Worm (Caenorhabditis elegans) whole organism, L4 larva: Measurements from ENCODE around the gene fnta-1.

Experiments
- F10B5.3 ChIP-seq: sonication (generic microtip); optimal IDR thresholded peaks from 2 replicates; lab custom pipeline; 2016; ENCODE audit warnings: mild to moderate bottlenecking, missing genetic modification characterization, missing compliant biosample characterization
- F37D6.2 ChIP-seq: sonication (generic microtip); optimal IDR thresholded peaks from 2 replicates; lab custom pipeline; 2016; ENCODE audit warnings: mild to moderate bottlenecking, missing genetic modification characterization, missing compliant biosample characterization
- F44E2.7 ChIP-seq: fragments of 200-800 bp; sonication (Bioruptor generic); IDR thresholded peaks from 2 replicates; pipeline ENCODE4 v2.1.2; 2022; ENCODE audit warnings: missing genetic modification characterization, missing compliant biosample characterization
- R02D3.7 ChIP-seq: fragments of 150-350 bp; sonication (generic microtip); optimal IDR thresholded peaks from 3 replicates; lab custom pipeline; 2014; ENCODE audit warnings: missing biosample characterization, missing genetic modification characterization
- T20F7.1 ChIP-seq: fragments of 200-800 bp; sonication (Bioruptor generic); optimal IDR thresholded peaks from 2 replicates; lab custom pipeline; 2018; ENCODE audit warnings: mild to moderate bottlenecking, missing genetic modification characterization, missing compliant biosample characterization
- aha-1 ChIP-seq: fragments of 150-350 bp; peaks from one replicate; lab custom pipeline; 2014; ENCODE audit warnings: missing biosample characterization, missing genetic modification characterization
- ama-1 ChIP-seq: fragments of 150-350 bp; optimal IDR thresholded peaks from 2 replicates; lab custom pipeline; 2014; ENCODE audit warnings: inconsistent platforms, mixed read lengths
- attf-4 ChIP-seq: sonication (generic microtip); optimal IDR thresholded peaks from 3 replicates; lab custom pipeline; 2017; ENCODE audit warnings: missing biosample characterization, missing genetic modification characterization
- ceh-82 ChIP-seq: sonication (generic microtip); optimal IDR thresholded peaks from 2 replicates; lab custom pipeline; 2017; ENCODE audit warnings: missing biosample characterization, missing genetic modification characterization
- cey-2 ChIP-seq: sonication (generic microtip); optimal IDR thresholded peaks from 3 replicates; lab custom pipeline; 2017; ENCODE audit warnings: missing genetic modification characterization, mild to moderate bottlenecking, missing compliant biosample characterization, antibody characterized with exemption, borderline replicate concordance; ENCODE audit not compliant: insufficient read depth
- daf-12 ChIP-seq: fragments of 150-350 bp; optimal IDR thresholded peaks from 2 replicates; lab custom pipeline; 2014; ENCODE audit warnings: missing biosample characterization, missing genetic modification reagents, missing genetic modification characterization
- daf-16 ChIP-seq, 3 experiments: sonication (generic microtip); optimal IDR thresholded peaks; 2 replicates each; lab custom pipeline; 2016 to 2017; ENCODE audit warnings: missing genetic modification characterization in 3 of 3, missing genetic modification reagents in 3 of 3, mild to moderate bottlenecking in 2 of 3, missing compliant biosample characterization in 2 of 3, missing biosample characterization in 1 of 3, moderate library complexity in 1 of 3
- dpl-1 ChIP-seq: fragments of 150-350 bp; optimal IDR thresholded peaks from 2 replicates; lab custom pipeline; 2014; ENCODE audit warnings: missing biosample characterization, missing genetic modification reagents, missing genetic modification characterization
- duxl-1 ChIP-seq: sonication (generic microtip); optimal IDR thresholded peaks from 2 replicates; lab custom pipeline; 2016; ENCODE audit warnings: mild to moderate bottlenecking, missing genetic modification characterization, moderate library complexity, missing compliant biosample characterization; ENCODE audit not compliant: poor library complexity
- dve-1 ChIP-seq: sonication (generic microtip); optimal IDR thresholded peaks from 2 replicates; lab custom pipeline; 2017; ENCODE audit warnings: antibody characterized with exemption, mild to moderate bottlenecking, missing genetic modification characterization, missing compliant biosample characterization; ENCODE audit not compliant: insufficient read depth
- egl-43 ChIP-seq: fragments of 200-800 bp; sonication (Bioruptor generic); IDR thresholded peaks from 2 replicates; pipeline ENCODE4 v1.3.6; 2022; ENCODE audit warnings: missing genetic modification reagents, missing genetic modification characterization, missing compliant biosample characterization
- gei-8 ChIP-seq: fragments of 200-800 bp; sonication (Bioruptor generic); optimal IDR thresholded peaks from 2 replicates; lab custom pipeline; 2018; ENCODE audit warnings: mild to moderate bottlenecking, missing genetic modification characterization, missing compliant biosample characterization
- hif-1 ChIP-seq, 2 experiments: sonication (generic microtip); optimal IDR thresholded peaks; 2 replicates each; lab custom pipeline; 2016 to 2017; ENCODE audit warnings: missing compliant biosample characterization in 2 of 2, missing genetic modification characterization in 2 of 2, missing genetic modification reagents in 2 of 2, missing genotype in 2 of 2, mild to moderate bottlenecking in 1 of 2
- hlh-30 ChIP-seq: sonication (generic microtip); optimal IDR thresholded peaks from 2 replicates; lab custom pipeline; 2017; ENCODE audit warnings: antibody characterized with exemption, mild to moderate bottlenecking, missing genetic modification characterization, missing compliant biosample characterization; ENCODE audit not compliant: insufficient read depth
- hmg-1.1 ChIP-seq: fragments of 200-800 bp; sonication (Bioruptor generic); IDR thresholded peaks from 2 replicates; pipeline ENCODE4 v1.3.6; 2022; ENCODE audit warnings: missing genetic modification reagents, missing genetic modification characterization, missing compliant biosample characterization
- lin-38 ChIP-seq: fragments of 200-800 bp; sonication (Bioruptor generic); IDR thresholded peaks from 2 replicates; pipeline ENCODE4 v1.3.6; 2022; ENCODE audit warnings: missing genetic modification reagents, missing genetic modification characterization, missing compliant biosample characterization
- lin-39 ChIP-seq: fragments of 150-350 bp; optimal IDR thresholded peaks from 2 replicates; lab custom pipeline; 2014; ENCODE audit warnings: missing biosample characterization, missing genetic modification reagents, missing genetic modification characterization
- lsy-2 ChIP-seq, 2 experiments: fragments of 150-350 bp in 1 of 2; sonication (generic microtip) in 1 of 2; optimal IDR thresholded peaks; 2 replicates each; lab custom pipeline; 2014 to 2017; ENCODE audit warnings: missing biosample characterization in 2 of 2, missing genetic modification characterization in 2 of 2
- mdl-1 ChIP-seq, 2 experiments: fragments of 150-350 bp in 1 of 2; sonication (generic microtip) in 1 of 2; optimal IDR thresholded peaks; 2 replicates each; lab custom pipeline; 2014 to 2017; ENCODE audit warnings: missing biosample characterization in 2 of 2, missing genetic modification characterization in 2 of 2
- mep-1 ChIP-seq: fragments of 150-350 bp; sonication (generic microtip); optimal IDR thresholded peaks from 3 replicates; lab custom pipeline; 2014; ENCODE audit warnings: missing biosample characterization, missing genetic modification characterization
- mes-2 ChIP-seq: sonication (generic microtip); optimal IDR thresholded peaks from 2 replicates; lab custom pipeline; 2016; ENCODE audit warnings: missing genotype, mild to moderate bottlenecking, missing genetic modification characterization, missing compliant biosample characterization; ENCODE audit not compliant: poor library complexity, severe bottlenecking
- nhr-111 ChIP-seq: fragments of 200-800 bp; sonication (Bioruptor generic); optimal IDR thresholded peaks from 2 replicates; lab custom pipeline; 2018; ENCODE audit warnings: mild to moderate bottlenecking, missing genetic modification characterization, missing compliant biosample characterization
- nhr-28 ChIP-seq: fragments of 150-350 bp; optimal IDR thresholded peaks from 2 replicates; lab custom pipeline; 2014; ENCODE audit warnings: missing biosample characterization, missing genetic modification characterization
- nhr-42 ChIP-seq: fragments of 200-800 bp; sonication (Bioruptor generic); IDR thresholded peaks from 2 replicates; pipeline ENCODE4 v1.3.6; 2022; ENCODE audit warnings: missing genetic modification characterization, missing compliant biosample characterization
- nhr-6 ChIP-seq: fragments of 150-350 bp; optimal IDR thresholded peaks from 2 replicates; lab custom pipeline; 2014; ENCODE audit warnings: missing biosample characterization, missing genetic modification characterization
- nhr-76 ChIP-seq: fragments of 150-350 bp; optimal IDR thresholded peaks from 2 replicates; lab custom pipeline; 2014; ENCODE audit warnings: missing biosample characterization, missing genetic modification characterization
- pha-4 ChIP-seq, 2 experiments: fragments of 150-350 bp in 1 of 2; fragments of 200-800 bp in 1 of 2; sonication (Bioruptor generic) in 1 of 2; IDR thresholded peaks in 1 of 2; optimal IDR thresholded peaks in 1 of 2; 2 replicates each; pipeline versions ENCODE4 v1.3.6 to Lab custom; 2014 to 2022; ENCODE audit warnings: missing genetic modification characterization in 2 of 2, missing genetic modification reagents in 2 of 2, missing biosample characterization in 1 of 2, missing compliant biosample characterization in 1 of 2
- php-3 ChIP-seq: fragments of 200-800 bp; sonication (Bioruptor generic); IDR thresholded peaks from 2 replicates; pipeline ENCODE4 v1.3.6; 2022; ENCODE audit warnings: missing genetic modification reagents, missing genetic modification characterization, missing compliant biosample characterization
- pqm-1 ChIP-seq: sonication (generic microtip); optimal IDR thresholded peaks from 2 replicates; lab custom pipeline; 2017; ENCODE audit warnings: missing biosample characterization, missing genetic modification characterization
- rbr-2 ChIP-seq: sonication (generic microtip); optimal IDR thresholded peaks from 2 replicates; lab custom pipeline; 2016; ENCODE audit warnings: missing genotype, missing genetic modification characterization, missing compliant biosample characterization
- saeg-2 ChIP-seq: fragments of 200-800 bp; sonication (Bioruptor generic); IDR thresholded peaks from 2 replicates; pipeline ENCODE4 v1.3.6; 2022; ENCODE audit warnings: missing genetic modification reagents, missing genetic modification characterization, missing compliant biosample characterization
- sdz-12 ChIP-seq: fragments of 200-800 bp; sonication (Bioruptor generic); optimal IDR thresholded peaks from 2 replicates; lab custom pipeline; 2018; ENCODE audit warnings: mild to moderate bottlenecking, missing genetic modification characterization, missing compliant biosample characterization
- set-16 ChIP-seq: fragments of 200-800 bp; sonication (Bioruptor generic); IDR thresholded peaks from 2 replicates; pipeline ENCODE4 v1.3.6; 2022; ENCODE audit warnings: missing genetic modification reagents, missing genetic modification characterization, missing compliant biosample characterization
- tra-1 ChIP-seq: fragments of 200-800 bp; sonication (Bioruptor generic); IDR thresholded peaks from 2 replicates; pipeline ENCODE4 v1.3.6; 2022; ENCODE audit warnings: missing genetic modification reagents, missing genetic modification characterization, missing compliant biosample characterization
- unc-130 ChIP-seq: sonication (generic microtip); optimal IDR thresholded peaks from 2 replicates; lab custom pipeline; 2016; ENCODE audit warnings: missing genetic modification reagents, missing genetic modification characterization, missing compliant biosample characterization
- unc-39 ChIP-seq: sonication (generic microtip); optimal IDR thresholded peaks from 2 replicates; lab custom pipeline; 2017; ENCODE audit warnings: missing biosample characterization, missing genetic modification characterization
- unc-62 ChIP-seq, 3 experiments: fragments of 150-350 bp in 1 of 3; sonication (generic microtip); optimal IDR thresholded peaks in 2 of 3; peaks in 1 of 3; 1 replicate in 1 of 3; 2 replicates in 2 of 3; lab custom pipeline; 2014 to 2017; ENCODE audit warnings: missing biosample characterization in 3 of 3, missing genetic modification characterization in 3 of 3, missing genetic modification reagents in 3 of 3, missing genotype in 1 of 3
- zip-11 ChIP-seq: fragments of 200-800 bp; sonication (Bioruptor generic); IDR thresholded peaks from 2 replicates; pipeline ENCODE4 v1.3.6; 2022; ENCODE audit warnings: missing genetic modification characterization, missing compliant biosample characterization
- zip-2 ChIP-seq: fragments of 150-350 bp; optimal IDR thresholded peaks from 2 replicates; lab custom pipeline; 2014; ENCODE audit warnings: missing biosample characterization, missing genetic modification characterization
- ztf-7 ChIP-seq: fragments of 150-350 bp; optimal IDR thresholded peaks from 2 replicates; lab custom pipeline; 2014; ENCODE audit warnings: missing biosample characterization, missing genetic modification characterization

fnta-1 gene

DNA sequence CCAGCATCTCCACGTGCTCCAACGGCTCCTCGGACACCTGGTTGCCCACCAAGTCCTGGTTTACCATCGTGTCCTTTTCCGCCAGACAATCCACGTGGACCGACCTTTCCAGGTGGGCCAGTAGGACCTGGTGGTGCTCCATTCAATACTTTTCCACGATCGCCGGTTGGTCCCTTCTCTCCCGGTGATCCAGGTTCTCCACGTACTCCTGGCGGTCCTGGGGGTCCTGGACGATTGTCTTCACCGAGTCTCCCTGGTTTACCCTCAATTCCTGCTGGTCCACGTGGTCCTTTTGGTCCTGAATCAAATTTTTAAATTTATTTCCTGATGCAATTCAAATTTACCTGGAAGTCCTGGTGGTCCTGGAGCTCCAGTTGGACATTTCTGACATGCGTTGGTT, 18.3 kb upstream of the fnta-1 start:
- peak; percentile 64 for TF ChIP-seq set-16 (GFP tag; lab: Robert Waterston, UW)
- TF ChIP-seq cey-2 = no peak

DNA sequence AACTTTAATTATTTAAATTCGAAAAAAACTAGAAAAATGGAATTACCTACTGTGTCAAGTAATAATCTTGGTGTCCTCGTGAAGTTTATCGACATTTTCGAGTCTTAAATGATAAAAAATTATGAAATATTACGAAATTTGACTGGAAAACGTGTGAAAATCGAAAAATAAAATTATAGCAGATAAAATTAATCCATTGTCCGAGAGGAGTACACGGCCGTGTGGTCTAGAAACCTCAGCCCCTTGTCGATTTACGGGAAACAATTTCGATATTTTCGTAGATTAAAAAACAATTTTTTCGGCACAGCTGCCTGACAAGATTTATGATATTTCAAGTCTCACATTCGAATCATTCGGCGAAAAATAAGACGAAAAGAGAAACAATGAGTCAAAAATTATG, 17.0 kb upstream of the fnta-1 start, which contains the start of gene R02D3.8:
Gene R02D3.8 (minus strand): TSS at position 109 of the 400 bp plus-strand sequence.
- TF ChIP-seq attf-4 (tag; lab: Kevin White, UChicago) = no peak
- no peak for TF ChIP-seq aha-1 (tag; lab: Kevin White, UChicago)
- peak; percentile 98 for TF ChIP-seq R02D3.7 (tag; lab: Kevin White, UChicago)
- TF ChIP-seq hif-1 (tag; optimal IDR thresholded peaks at IDR 0.05; lab: Kevin White, UChicago) = peak in 1 of 2 experiments; percentile 73
- no peak for TF ChIP-seq sdz-12 (GFP tag; lab: Kevin White, UChicago)
- TF ChIP-seq daf-12 (tag; lab: Kevin White, UChicago) = no peak
- TF ChIP-seq lin-38 (GFP tag; lab: Robert Waterston, UW) = peak; percentile 38
- TF ChIP-seq zip-11 = no peak
- no peak for TF ChIP-seq T20F7.1
- peak; percentile 94 for TF ChIP-seq mes-2 (tag; lab: Kevin White, UChicago)
- peak in 1 of 2 experiments; percentile 63 for TF ChIP-seq lsy-2 (tag; optimal IDR thresholded peaks at IDR 0.05; lab: Kevin White, UChicago)
- TF ChIP-seq ceh-82 (tag; lab: Kevin White, UChicago) = no peak
- no peak for TF ChIP-seq nhr-6 (tag; lab: Kevin White, UChicago)
- no peak for TF ChIP-seq nhr-42
- TF ChIP-seq unc-130 (GFP tag; lab: Kevin White, UChicago) = peak; percentile 4
- no peak for TF ChIP-seq pqm-1
- peak; percentile 56 for TF ChIP-seq dpl-1 (GFP tag; lab: Kevin White, UChicago)
- peak in 1 of 2 experiments; percentile 14 for TF ChIP-seq unc-62 (GFP tag; optimal IDR thresholded peaks at IDR 0.05 in 1 of 2; lab: Kevin White, UChicago)
- TF ChIP-seq unc-62 (tag; optimal IDR thresholded peaks at IDR 0.05; lab: Kevin White, UChicago) = no peak
- TF ChIP-seq egl-43 (GFP tag; lab: Robert Waterston, UW) = no peak
- peak; percentile 3 for TF ChIP-seq ztf-7 (tag; lab: Kevin White, UChicago)
- no peak for TF ChIP-seq F10B5.3 (tag; lab: Kevin White, UChicago)
- TF ChIP-seq daf-16 (GFP tag; optimal IDR thresholded peaks at IDR 0.05; lab: Kevin White, UChicago) = no peak
- peak; percentile 29 for TF ChIP-seq daf-16 (tag; optimal IDR thresholded peaks at IDR 0.05; lab: Kevin White, UChicago)
- no peak for TF ChIP-seq nhr-76
- peak; percentile 27 for TF ChIP-seq duxl-1
- peak; percentile 59 for TF ChIP-seq dve-1 (tag; lab: Kevin White, UChicago)
- TF ChIP-seq lin-39 (tag; lab: Kevin White, UChicago) = no peak
- TF ChIP-seq nhr-28 = peak; percentile 17
- no peak for TF ChIP-seq set-16 (GFP tag; lab: Robert Waterston, UW)
- TF ChIP-seq, all 104 proteins: peak for 13

DNA sequence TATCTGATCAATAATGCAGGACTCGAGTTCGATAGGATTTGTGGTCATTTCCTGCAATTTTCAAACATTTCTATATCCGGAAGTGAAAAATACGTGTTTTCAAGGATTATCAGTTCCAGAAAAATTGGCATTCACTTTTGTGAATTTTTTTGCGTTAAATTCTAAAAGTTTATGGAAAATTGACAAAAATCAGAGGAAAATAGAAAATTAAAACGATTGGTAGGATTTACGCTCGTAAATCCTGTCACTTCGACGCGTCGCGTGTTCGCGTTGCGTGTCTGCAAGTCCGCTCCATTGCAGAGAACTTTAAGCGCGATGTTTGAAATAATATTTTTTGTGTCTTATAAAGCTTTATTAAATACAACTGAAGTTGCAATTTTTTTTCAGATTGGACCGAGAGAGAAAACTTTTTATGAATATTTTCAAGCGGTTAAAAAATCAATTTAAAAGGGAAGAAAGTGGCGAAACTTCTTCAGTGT, 15.3 kb upstream of the fnta-1 start, which contains the start of gene rcat-1:
Gene rcat-1 (minus strand): TSS at position 51 of the 479 bp plus-strand sequence.
- TF ChIP-seq ama-1 (lab: Kevin White, UChicago) = peak; percentile 42
- peak; percentile 47 for TF ChIP-seq nhr-28
- TF ChIP-seq hlh-30 = peak; percentile 88
- no peak for TF ChIP-seq gei-8 (GFP tag; lab: Kevin White, UChicago)
- no peak for TF ChIP-seq saeg-2
- no peak for TF ChIP-seq pqm-1
- no peak for TF ChIP-seq F37D6.2 (tag; lab: Kevin White, UChicago)
- peak; percentile 95 for TF ChIP-seq dpl-1 (GFP tag; lab: Kevin White, UChicago)
- peak; percentile 83 for TF ChIP-seq dve-1 (tag; lab: Kevin White, UChicago)
- 0 out of 2 replicates have a peak, but pooled peaks have one; percentile 12 for TF ChIP-seq php-3 (GFP tag; lab: Robert Waterston, UW)
- peak; percentile 47 for TF ChIP-seq rbr-2 (tag; lab: Kevin White, UChicago)
- no peak for TF ChIP-seq nhr-111 (GFP tag; lab: Kevin White, UChicago)
- TF ChIP-seq pha-4 (GFP tag; IDR thresholded peaks at IDR 0.05; lab: Robert Waterston, UW) = no peak
- TF ChIP-seq pha-4 (tag; optimal IDR thresholded peaks at IDR 0.05; lab: Kevin White, UChicago) = no peak
- TF ChIP-seq mep-1 (tag; lab: Kevin White, UChicago) = peak; percentile 74
- TF ChIP-seq lsy-2 (tag; optimal IDR thresholded peaks at IDR 0.05; lab: Kevin White, UChicago) = peak; percentile 29 to 90
- no peak for TF ChIP-seq F44E2.7
- TF ChIP-seq mdl-1 (tag; optimal IDR thresholded peaks at IDR 0.05; lab: Kevin White, UChicago) = peak in 1 of 2 experiments; percentile 55
- no peak for TF ChIP-seq unc-39 (tag; lab: Kevin White, UChicago)
- TF ChIP-seq zip-2 (tag; lab: Kevin White, UChicago) = no peak
- TF ChIP-seq hmg-1.1 (GFP tag; lab: Robert Waterston, UW) = peak; percentile 49; the same call in 1 of the 2 replicates
- peak; percentile 89 for TF ChIP-seq nhr-6 (tag; lab: Kevin White, UChicago)
- TF ChIP-seq unc-130 (GFP tag; lab: Kevin White, UChicago) = no peak
- no peak for TF ChIP-seq tra-1
